Worm (Caenorhabditis elegans) whole organism, midembryonic: ENCODE measurements around the gene F22B5.10.

Experiments
- T22C8.4 ChIP-seq: fragments of 200-800 bp; sonication (Bioruptor generic); IDR thresholded peaks from 2 replicates; pipeline ENCODE4 v1.3.6; 2022; ENCODE audit warnings: missing genetic modification characterization, missing compliant biosample characterization
- cog-1 ChIP-seq: sonication (generic microtip); optimal IDR thresholded peaks from 2 replicates; lab custom pipeline; 2016; ENCODE audit warnings: missing genetic modification characterization, missing compliant biosample characterization
- flt-1 ChIP-seq: fragments of 200-800 bp; sonication (Bioruptor generic); IDR thresholded peaks from 2 replicates; pipeline ENCODE4 v1.3.6; 2022; ENCODE audit warnings: missing genetic modification characterization, missing compliant biosample characterization
- klf-2 ChIP-seq: fragments of 200-800 bp; sonication (Bioruptor generic); conservative IDR thresholded peaks from 2 replicates; pipeline ENCODE4 v1.3.6; 2022; ENCODE audit warnings: missing genetic modification reagents, missing genetic modification characterization, missing compliant biosample characterization
- med-1 ChIP-seq: sonication (generic microtip); optimal IDR thresholded peaks from 2 replicates; lab custom pipeline; 2017; ENCODE audit warnings: missing genetic modification characterization, mild to moderate bottlenecking, missing compliant biosample characterization, antibody characterized with exemption, missing genetic modification reagents; ENCODE audit not compliant: insufficient read depth
- ref-1 ChIP-seq: fragments of 200-800 bp; sonication (Bioruptor generic); conservative IDR thresholded peaks from 2 replicates; pipeline ENCODE4 v1.3.6; 2022; ENCODE audit warnings: missing genetic modification reagents, missing genetic modification characterization, missing compliant biosample characterization
- tab-1 ChIP-seq: fragments of 200-800 bp; sonication (Bioruptor generic); IDR thresholded peaks from 2 replicates; pipeline ENCODE4 v1.3.6; 2022; ENCODE audit warnings: missing genetic modification characterization, missing compliant biosample characterization
- ztf-23 ChIP-seq: fragments of 200-800 bp; sonication (Bioruptor generic); IDR thresholded peaks from 2 replicates; pipeline ENCODE4 v1.3.6; 2022; ENCODE audit warnings: missing genetic modification reagents, missing genetic modification characterization, missing compliant biosample characterization
- ztf-29 ChIP-seq: fragments of 200-800 bp; sonication (Bioruptor generic); IDR thresholded peaks from 2 replicates; pipeline ENCODE4 v1.3.6; 2022; ENCODE audit warnings: missing genetic modification reagents, missing genetic modification characterization, missing compliant biosample characterization

F22B5.10 gene

DNA sequence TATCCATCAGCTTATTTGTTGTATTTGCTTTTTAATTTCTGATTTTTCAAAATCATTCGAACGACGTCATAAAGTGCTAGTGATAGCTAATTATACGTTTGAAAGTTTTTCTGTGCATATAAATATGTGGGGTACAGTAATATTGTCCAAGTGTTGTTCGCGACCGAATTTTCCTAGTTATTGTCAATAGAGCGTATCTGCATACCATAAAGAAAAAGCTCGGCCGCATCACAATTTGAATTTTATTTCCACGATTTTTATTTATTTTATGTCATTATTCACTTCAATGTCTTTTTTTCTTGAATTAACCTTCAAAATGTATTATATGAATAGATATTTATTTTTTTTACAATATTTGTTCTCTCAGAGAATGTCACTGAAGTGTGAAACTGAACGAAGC is 49.8 kb downstream of the F22B5.10 start, which contains the start of gene rnh-2:
rnh-2 (plus strand) TSS at position 368 of the 400 bp plus-strand sequence.
- TF ChIP-seq flt-1 (GFP tag; lab: Robert Waterston, UW) (0 out of 2 replicates have a peak, but pooled peaks have one; percentile 54), tab-1 (GFP tag; lab: Robert Waterston, UW) (no peak), ref-1 (GFP tag; lab: Robert Waterston, UW) (no peak), ztf-29 (GFP tag; lab: Robert Waterston, UW) (no peak), cog-1 (tag; lab: Kevin White, UChicago) (peak; percentile 60), klf-2 (GFP tag; lab: Robert Waterston, UW) (no peak), ztf-23 (GFP tag; lab: Robert Waterston, UW) (peak; percentile 68), T22C8.4 (GFP tag; lab: Robert Waterston, UW) (no peak), med-1 (GFP tag; lab: Kevin White, UChicago) (no peak)
